Worm (Caenorhabditis elegans) whole organism, L3 larva: ENCODE results near the gene C18G1.8.

Source experiments
- ZK546.5 ChIP-seq: sonication (generic microtip); optimal IDR thresholded peaks from 2 replicates; lab custom pipeline; 2017; ENCODE audit warnings: missing biosample characterization, missing genetic modification characterization
- ceh-82 ChIP-seq: fragments of 150-350 bp; optimal IDR thresholded peaks from 2 replicates; lab custom pipeline; 2014; ENCODE audit warnings: missing biosample characterization, missing genetic modification characterization
- egl-27 ChIP-seq: sonication (generic microtip); optimal IDR thresholded peaks from 4 replicates; lab custom pipeline; 2017; ENCODE audit warnings: missing biosample characterization, missing genetic modification reagents, missing genetic modification characterization
- elt-2 ChIP-seq: sonication (generic microtip); optimal IDR thresholded peaks from 2 replicates; lab custom pipeline; 2016; ENCODE audit warnings: missing genetic modification reagents, mild to moderate bottlenecking, missing genetic modification characterization, missing compliant biosample characterization
- fos-1 ChIP-seq: fragments of 150-350 bp; optimal IDR thresholded peaks from 2 replicates; lab custom pipeline; 2014; ENCODE audit warnings: missing biosample characterization, missing genetic modification characterization
- nhr-12 ChIP-seq: fragments of 150-350 bp; optimal IDR thresholded peaks from 2 replicates; lab custom pipeline; 2014; ENCODE audit warnings: missing biosample characterization, missing genetic modification characterization
- nhr-237 ChIP-seq: fragments of 150-350 bp; optimal IDR thresholded peaks from 2 replicates; lab custom pipeline; 2014; ENCODE audit warnings: missing biosample characterization, missing genetic modification characterization
- nhr-25 ChIP-seq: sonication (generic microtip); optimal IDR thresholded peaks from 2 replicates; lab custom pipeline; 2017; ENCODE audit warnings: missing biosample characterization, missing genetic modification characterization
- nhr-43 ChIP-seq: sonication (generic microtip); optimal IDR thresholded peaks from 2 replicates; lab custom pipeline; 2016; ENCODE audit warnings: mild to moderate bottlenecking, missing genetic modification characterization, missing compliant biosample characterization; ENCODE audit not compliant: poor library complexity, severe bottlenecking
- pha-4 ChIP-seq: fragments of 150-350 bp; optimal IDR thresholded peaks from 2 replicates; lab custom pipeline; 2014; ENCODE audit warnings: missing biosample characterization, missing genetic modification reagents, missing genetic modification characterization
- zag-1 ChIP-seq: fragments of 150-350 bp; optimal IDR thresholded peaks from 2 replicates; lab custom pipeline; 2014; ENCODE audit warnings: missing biosample characterization, missing genetic modification characterization
- ztf-11 ChIP-seq: fragments of 150-350 bp; optimal IDR thresholded peaks from 2 replicates; lab custom pipeline; 2014; ENCODE audit warnings: missing biosample characterization, missing genetic modification characterization
- ztf-4 ChIP-seq: fragments of 150-350 bp; optimal IDR thresholded peaks from 2 replicates; lab custom pipeline; 2014; ENCODE audit warnings: missing biosample characterization, missing genetic modification characterization

DNA sequence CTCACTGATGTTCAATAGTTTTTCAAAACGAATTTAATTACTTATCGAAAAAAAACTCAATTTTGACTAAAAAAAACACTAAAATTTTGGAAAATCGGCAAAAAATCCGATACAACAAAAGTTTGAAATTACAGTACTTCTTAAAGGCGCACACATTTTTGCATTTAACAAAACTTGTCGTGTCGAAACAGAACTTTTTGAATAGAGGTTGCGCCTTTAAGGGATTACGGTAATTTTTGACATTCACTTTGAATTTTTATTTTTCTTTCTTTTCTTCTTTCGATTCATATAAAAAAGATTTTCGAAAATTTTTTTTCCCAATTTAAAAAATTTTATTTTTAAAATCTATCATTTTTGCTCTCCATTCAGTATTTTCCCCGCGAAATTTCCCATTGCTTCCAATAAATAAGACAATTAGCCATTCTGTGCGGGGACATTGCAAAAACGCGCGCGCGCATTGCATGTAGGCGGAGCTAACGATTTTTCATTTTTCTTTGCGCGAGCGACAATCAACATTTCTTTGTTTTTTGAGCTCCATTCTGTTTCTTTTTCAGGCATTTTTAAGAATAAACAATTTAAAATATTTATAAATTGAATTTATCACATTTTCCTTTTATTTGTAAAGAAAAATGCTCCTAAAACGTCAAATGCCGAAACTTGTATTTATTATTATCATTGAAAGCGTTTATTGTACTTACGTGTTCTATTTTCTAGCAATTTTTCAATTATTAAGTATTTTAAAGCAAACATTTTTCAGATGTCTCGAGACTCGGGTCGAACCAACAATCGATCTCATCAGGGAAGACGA lies 35.0 kb downstream of the C18G1.8 start, which contains the start of gene F39G3.3:
- no peak for TF ChIP-seq zag-1 (tag; lab: Kevin White, UChicago)
- no peak for TF ChIP-seq ceh-82
- TF ChIP-seq ZK546.5 (tag; lab: Kevin White, UChicago) = no peak
- TF ChIP-seq nhr-43 (tag; lab: Kevin White, UChicago) = peak; percentile 58
- no peak for TF ChIP-seq ztf-4
- TF ChIP-seq pha-4 = peak; percentile 77
- TF ChIP-seq nhr-12 (tag; lab: Kevin White, UChicago) = no peak
- TF ChIP-seq nhr-25 (tag; lab: Kevin White, UChicago) = no peak
- no peak for TF ChIP-seq ztf-11 (tag; lab: Kevin White, UChicago)
- no peak for TF ChIP-seq nhr-237
- TF ChIP-seq elt-2 (tag; lab: Kevin White, UChicago) = peak; percentile 33
- TF ChIP-seq fos-1 (tag; lab: Kevin White, UChicago) = no peak
- no peak for TF ChIP-seq egl-27 (tag; lab: Kevin White, UChicago)
